Fruit fly (Drosophila melanogaster) whole organism, embryonic: ENCODE measurements around the gene eIF3d1.
A peak's percentile ranks its signal among the peaks of the same experiment; 100 is the strongest.

Experiments used
- Ada2b ChIP-seq: fragments of 200-800 bp; sonication (Bioruptor generic); IDR thresholded peaks from 2 replicates; pipeline ENCODE4 v1.3.6; 2022; ENCODE audit warnings: missing biosample characterization, missing genetic modification characterization
- Aef1 ChIP-seq: fragments of 200-800 bp; sonication (Bioruptor generic); IDR thresholded peaks from 3 replicates; pipeline ENCODE4 v1.3.6; 2022; ENCODE audit warnings: missing biosample characterization, missing genetic modification characterization
- Atf6 ChIP-seq: fragments of 200-800 bp; sonication (Bioruptor generic); IDR thresholded peaks from 2 replicates; pipeline ENCODE4 v1.3.6; 2022; ENCODE audit warnings: missing biosample characterization, missing genetic modification characterization
- CG10267 ChIP-seq: fragments of 200-800 bp; sonication (Bioruptor generic); optimal IDR thresholded peaks from 2 replicates; lab custom pipeline; 2018; ENCODE audit warnings: missing biosample characterization, mild to moderate bottlenecking, missing genetic modification characterization, moderate library complexity
- CG10543 ChIP-seq: fragments of 200-800 bp; sonication (Bioruptor generic); optimal IDR thresholded peaks from 3 replicates; lab custom pipeline; 2017; ENCODE audit warnings: missing biosample characterization, mild to moderate bottlenecking, missing genetic modification characterization, moderate library complexity
- CG11695 ChIP-seq: fragments of 200-800 bp; sonication (Bioruptor generic); IDR thresholded peaks from 3 replicates; pipeline ENCODE4 v1.3.6; 2022; ENCODE audit warnings: missing biosample characterization, missing genetic modification characterization
- CG15479 ChIP-seq: fragments of 200-800 bp; sonication (Bioruptor generic); optimal IDR thresholded peaks from 3 replicates; lab custom pipeline; 2019; ENCODE audit warnings: missing biosample characterization, mild to moderate bottlenecking, missing genetic modification characterization, moderate library complexity
- CG15514 ChIP-seq: fragments of 200-800 bp; sonication (Bioruptor generic); optimal IDR thresholded peaks from 3 replicates; lab custom pipeline; 2017; ENCODE audit warnings: missing biosample characterization, missing genetic modification characterization, mild to moderate bottlenecking, moderate library complexity, missing genetic modification reagents
- CG30403 ChIP-seq: fragments of 200-800 bp; sonication (Bioruptor generic); optimal IDR thresholded peaks from 3 replicates; lab custom pipeline; 2016; ENCODE audit warnings: missing biosample characterization, missing genetic modification characterization
- CG34376 ChIP-seq: fragments of 200-800 bp; sonication (Bioruptor generic); optimal IDR thresholded peaks from 2 replicates; lab custom pipeline; 2018; ENCODE audit warnings: missing biosample characterization, mild to moderate bottlenecking, missing genetic modification characterization
- CG5245 ChIP-seq: fragments of 200-800 bp; sonication (Bioruptor generic); optimal IDR thresholded peaks from 3 replicates; lab custom pipeline; 2016; ENCODE audit warnings: missing biosample characterization, missing genetic modification characterization
- CG6654 ChIP-seq: fragments of 200-800 bp; sonication (Bioruptor generic); optimal IDR thresholded peaks from 2 replicates; lab custom pipeline; 2017; ENCODE audit warnings: missing biosample characterization, mild to moderate bottlenecking, missing genetic modification characterization
- CG6813 ChIP-seq: fragments of 200-800 bp; sonication (Bioruptor generic); optimal IDR thresholded peaks from 2 replicates; lab custom pipeline; 2017; ENCODE audit warnings: missing biosample characterization, missing genetic modification characterization, mild to moderate bottlenecking, moderate library complexity, missing genetic modification reagents
- CG8290 ChIP-seq, 3 experiments: fragments of 200-800 bp; sonication (Bioruptor generic); optimal IDR thresholded peaks; 2 replicates each; lab custom pipeline; 2016 to 2019; ENCODE audit warnings: missing biosample characterization in 3 of 3, missing genetic modification characterization in 3 of 3, mild to moderate bottlenecking in 2 of 3, moderate library complexity in 1 of 3
- CG8388 ChIP-seq: fragments of 200-800 bp; sonication (Bioruptor generic); optimal IDR thresholded peaks from 2 replicates; lab custom pipeline; 2019; ENCODE audit warnings: missing biosample characterization, mild to moderate bottlenecking, missing genetic modification characterization, moderate library complexity
- CG9609 ChIP-seq: fragments of 200-800 bp; sonication (Bioruptor generic); optimal IDR thresholded peaks from 3 replicates; lab custom pipeline; 2016; ENCODE audit warnings: missing biosample characterization, missing genetic modification characterization
- GATAe ChIP-seq: fragments of 200-800 bp; sonication (Bioruptor generic); conservative IDR thresholded peaks from 2 replicates; pipeline ENCODE4 v1.3.6; 2022; ENCODE audit warnings: missing biosample characterization, missing genetic modification characterization
- H15 ChIP-seq: fragments of 200-800 bp; sonication (Bioruptor generic); IDR thresholded peaks from 3 replicates; pipeline ENCODE4 v1.3.6; 2022; ENCODE audit warnings: missing biosample characterization, missing genetic modification characterization
- Hey ChIP-seq: fragments of 200-800 bp; sonication (Bioruptor generic); optimal IDR thresholded peaks from 3 replicates; lab custom pipeline; 2018; ENCODE audit warnings: missing biosample characterization, mild to moderate bottlenecking, missing genetic modification characterization
- HmgZ ChIP-seq: fragments of 200-800 bp; sonication (Bioruptor generic); optimal IDR thresholded peaks from 2 replicates; lab custom pipeline; 2018; ENCODE audit warnings: missing biosample characterization, mild to moderate bottlenecking, missing genetic modification characterization
- Hmr ChIP-seq: fragments of 200-800 bp; sonication (Bioruptor generic); optimal IDR thresholded peaks from 3 replicates; lab custom pipeline; 2017; ENCODE audit warnings: mild to moderate bottlenecking, missing biosample characterization, missing genetic modification reagents, missing genetic modification characterization
- Med ChIP-seq: fragments of 200-800 bp; sonication (Bioruptor generic); peaks from one replicate; lab custom pipeline; 2016; ENCODE audit warnings: missing biosample characterization, missing genetic modification characterization, mild to moderate bottlenecking, inconsistent platforms, moderate library complexity
- Six4 ChIP-seq: fragments of 200-800 bp; sonication (Bioruptor generic); optimal IDR thresholded peaks from 2 replicates; lab custom pipeline; 2016; ENCODE audit warnings: missing biosample characterization, missing genetic modification characterization
- Vsx1 ChIP-seq: fragments of 200-800 bp; sonication (Bioruptor generic); optimal IDR thresholded peaks from 2 replicates; lab custom pipeline; 2017; ENCODE audit warnings: missing biosample characterization, mild to moderate bottlenecking, missing genetic modification characterization, missing genetic modification reagents
- caup ChIP-seq: fragments of 200-800 bp; sonication (Bioruptor generic); optimal IDR thresholded peaks from 3 replicates; lab custom pipeline; 2017; ENCODE audit warnings: missing biosample characterization, mild to moderate bottlenecking, missing genetic modification characterization, moderate library complexity; ENCODE audit not compliant: severe bottlenecking
- chinmo ChIP-seq: fragments of 200-800 bp; sonication (Bioruptor generic); IDR thresholded peaks from 4 replicates; pipeline ENCODE4 v1.3.6; 2022; ENCODE audit warnings: missing biosample characterization, missing genetic modification characterization; ENCODE audit not compliant: partially characterized antibody
- cwo ChIP-seq: fragments of 200-800 bp; sonication (Bioruptor generic); optimal IDR thresholded peaks from 3 replicates; lab custom pipeline; 2017; ENCODE audit warnings: missing biosample characterization, missing genetic modification characterization, mild to moderate bottlenecking, moderate library complexity, missing genetic modification reagents
- da ChIP-seq: fragments of 200-800 bp; sonication (Bioruptor generic); optimal IDR thresholded peaks from 2 replicates; lab custom pipeline; 2016; ENCODE audit warnings: missing biosample characterization, missing genetic modification characterization
- esg ChIP-seq: fragments of 200-800 bp; sonication (Bioruptor generic); conservative IDR thresholded peaks from 2 replicates; pipeline ENCODE4 v1.3.6; 2022; ENCODE audit warnings: missing biosample characterization, missing genetic modification characterization
- exex ChIP-seq: fragments of 200-800 bp; sonication (Bioruptor generic); optimal IDR thresholded peaks from 4 replicates; lab custom pipeline; 2018; ENCODE audit warnings: missing biosample characterization, mild to moderate bottlenecking, missing genetic modification characterization, moderate library complexity
- fru ChIP-seq: fragments of >200 bp; optimal IDR thresholded peaks from 2 replicates; lab custom pipeline; 2017
- grn ChIP-seq: fragments of 200-800 bp; sonication (Bioruptor generic); optimal IDR thresholded peaks from 3 replicates; lab custom pipeline; 2017; ENCODE audit warnings: missing biosample characterization, missing genetic modification characterization
- gro ChIP-seq: fragments of 200-800 bp; sonication (Bioruptor generic); optimal IDR thresholded peaks from 2 replicates; lab custom pipeline; 2016; ENCODE audit warnings: missing biosample characterization, missing genetic modification characterization
- inv ChIP-seq: fragments of 200-800 bp; sonication (Bioruptor generic); IDR thresholded peaks from 2 replicates; pipeline ENCODE4 v1.3.6; 2022; ENCODE audit warnings: missing biosample characterization, missing genetic modification characterization; ENCODE audit not compliant: partially characterized antibody
- lab ChIP-seq: fragments of 200-800 bp; sonication (Bioruptor generic); optimal IDR thresholded peaks from 3 replicates; lab custom pipeline; 2017; ENCODE audit warnings: missing biosample characterization, missing genetic modification characterization, mild to moderate bottlenecking, moderate library complexity, missing genetic modification reagents
- maf-S ChIP-seq: fragments of 200-800 bp; sonication (Bioruptor generic); optimal IDR thresholded peaks from 2 replicates; lab custom pipeline; 2016; ENCODE audit warnings: missing biosample characterization, missing genetic modification characterization
- mirr ChIP-seq: fragments of 200-800 bp; sonication (Bioruptor generic); optimal IDR thresholded peaks from 3 replicates; lab custom pipeline; 2018; ENCODE audit warnings: missing biosample characterization, mild to moderate bottlenecking, missing genetic modification characterization
- nmo ChIP-seq: fragments of 200-800 bp; sonication (Bioruptor generic); optimal IDR thresholded peaks from 2 replicates; lab custom pipeline; 2018; ENCODE audit warnings: missing biosample characterization, mild to moderate bottlenecking, missing genetic modification characterization, moderate library complexity
- nom ChIP-seq: fragments of 200-800 bp; sonication (Bioruptor generic); optimal IDR thresholded peaks from 2 replicates; lab custom pipeline; 2017; ENCODE audit warnings: missing biosample characterization, missing genetic modification characterization, mild to moderate bottlenecking, moderate library complexity, missing genetic modification reagents
- rib ChIP-seq: fragments of 200-800 bp; sonication (Bioruptor generic); IDR thresholded peaks from 2 replicates; pipeline ENCODE4 v1.3.6; 2022; ENCODE audit warnings: missing biosample characterization, missing genetic modification characterization
- row ChIP-seq: fragments of 200-800 bp; sonication (Bioruptor generic); IDR thresholded peaks from 3 replicates; pipeline ENCODE4 v1.3.6; 2022; ENCODE audit warnings: missing biosample characterization, missing genetic modification characterization
- sc ChIP-seq, 3 experiments: fragments of >200 bp in 2 of 3; fragments of 200-800 bp in 1 of 3; sonication (Bioruptor generic) in 1 of 3; optimal IDR thresholded peaks; 2 replicates in 2 of 3; 3 replicates in 1 of 3; lab custom pipeline; 2017; ENCODE audit warnings: mild to moderate bottlenecking in 1 of 3, missing biosample characterization in 1 of 3, missing genetic modification characterization in 1 of 3, missing genetic modification reagents in 1 of 3
- sd ChIP-seq: fragments of 200-800 bp; sonication (Bioruptor generic); optimal IDR thresholded peaks from 3 replicates; lab custom pipeline; 2018; ENCODE audit warnings: missing biosample characterization, mild to moderate bottlenecking, missing genetic modification characterization, moderate library complexity
- slp2 ChIP-seq: fragments of 200-800 bp; sonication (Bioruptor generic); optimal IDR thresholded peaks from 2 replicates; lab custom pipeline; 2016; ENCODE audit warnings: missing biosample characterization, missing genetic modification characterization
- sug ChIP-seq: fragments of 200-800 bp; optimal IDR thresholded peaks from 2 replicates; lab custom pipeline; 2019; ENCODE audit warnings: missing biosample characterization, mild to moderate bottlenecking, missing genetic modification characterization, moderate library complexity
- trem ChIP-seq: fragments of 200-800 bp; optimal IDR thresholded peaks from 3 replicates; lab custom pipeline; 2019; ENCODE audit warnings: missing biosample characterization, mild to moderate bottlenecking, missing genetic modification characterization, moderate library complexity
- vvl ChIP-seq: fragments of 200-800 bp; sonication (Bioruptor generic); IDR thresholded peaks from 2 replicates; pipeline ENCODE4 v1.3.6; 2022; ENCODE audit warnings: missing biosample characterization, missing genetic modification characterization
- zen2 ChIP-seq: fragments of 200-800 bp; sonication (Bioruptor generic); IDR thresholded peaks from 3 replicates; pipeline ENCODE4 v1.3.6; 2022; ENCODE audit warnings: missing biosample characterization, missing genetic modification characterization; ENCODE audit not compliant: partially characterized antibody

eIF3d1 gene

DNA sequence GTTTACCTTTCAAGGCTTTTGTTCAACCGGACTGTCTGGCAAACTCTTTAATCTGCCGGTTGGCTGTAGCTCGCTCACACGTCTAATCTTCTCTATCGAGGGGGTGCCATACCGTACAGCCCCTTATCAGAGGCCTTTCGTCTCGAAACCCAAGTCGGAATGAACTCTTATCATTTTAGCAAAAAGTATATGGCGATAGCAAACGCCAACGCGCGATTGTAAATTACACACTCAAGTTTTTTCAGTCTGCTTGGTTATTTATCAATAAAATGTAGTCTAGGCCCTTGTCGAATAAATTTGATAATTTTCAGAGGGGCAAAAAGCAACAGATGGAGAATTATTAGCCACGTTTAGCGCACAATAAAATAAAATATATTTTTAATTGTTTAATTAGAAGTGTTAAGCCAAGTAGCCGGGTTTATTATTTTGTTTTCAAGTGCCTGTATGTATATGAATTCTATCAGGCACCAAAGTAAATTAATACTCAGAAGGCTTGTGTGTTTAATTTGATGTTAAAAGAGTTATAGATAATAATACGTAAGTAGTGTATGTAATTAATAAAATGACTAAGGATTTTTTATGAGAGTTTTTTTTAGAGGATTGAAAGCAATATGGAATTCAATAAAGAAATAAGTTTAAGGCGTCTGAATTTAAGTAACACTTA lies 45.1 kb downstream of the eIF3d1 start:
- peak; percentile 73 for TF ChIP-seq grn
- TF ChIP-seq row (GFP tag; lab: Robert Waterston, UW) = 0 out of 3 replicates have a peak, but pooled peaks have one; percentile 16
- no peak for TF ChIP-seq maf-S (GFP tag; lab: Kevin White, UChicago)
- peak; percentile 30 for TF ChIP-seq Vsx1 (GFP tag; lab: Kevin White, UChicago)
- no peak for TF ChIP-seq nmo
- TF ChIP-seq CG34376 (GFP tag; lab: Kevin White, UChicago) = peak; percentile 85
- TF ChIP-seq Hmr (GFP tag; lab: Kevin White, UChicago) = peak; percentile 23
- peak; percentile 43 for TF ChIP-seq CG10543 (GFP tag; lab: Kevin White, UChicago)
- no peak for TF ChIP-seq Aef1
- TF ChIP-seq sug (tag; lab: Kevin White, UChicago) = peak; percentile 97
- peak; percentile 39 for TF ChIP-seq lab
- peak; percentile 86 for TF ChIP-seq mirr
- TF ChIP-seq CG8290 (GFP tag; optimal IDR thresholded peaks at IDR 0.05; lab: Kevin White, UChicago) = no peak
- TF ChIP-seq CG8290 (tag; optimal IDR thresholded peaks at IDR 0.05; lab: Kevin White, UChicago) = peak in 1 of 2 experiments; percentile 8
- peak; percentile 39 for TF ChIP-seq cwo
- TF ChIP-seq Atf6 (GFP tag; lab: Robert Waterston, UW) = 0 out of 2 replicates have a peak, but pooled peaks have one; percentile 31
- peak; percentile 2 for TF ChIP-seq HmgZ (tag; lab: Kevin White, UChicago)
- TF ChIP-seq CG15514 (GFP tag; lab: Kevin White, UChicago) = peak; percentile 2
- TF ChIP-seq Hey (tag; lab: Kevin White, UChicago) = peak; percentile 94
- TF ChIP-seq vvl = no peak
- TF ChIP-seq Med (GFP tag; lab: Kevin White, UChicago) = peak; percentile 28
- TF ChIP-seq trem (tag; lab: Kevin White, UChicago) = no peak
- peak; percentile 70; the same call in 1 of the 2 replicates for TF ChIP-seq rib (GFP tag; lab: Robert Waterston, UW)
- 0 out of 4 replicates have a peak, but pooled peaks have one; percentile 16 for TF ChIP-seq chinmo
- peak; percentile 74 for TF ChIP-seq sd (tag; lab: Kevin White, UChicago)
- TF ChIP-seq gro (GFP tag; lab: Kevin White, UChicago) = peak; percentile 29
- TF ChIP-seq GATAe (GFP tag; lab: Robert Waterston, UW) = peak; percentile 87
- peak; percentile 8 for TF ChIP-seq CG6813 (GFP tag; lab: Kevin White, UChicago)
- peak; percentile 28 for TF ChIP-seq CG15479 (GFP tag; lab: Kevin White, UChicago)
- no peak for TF ChIP-seq CG10267 (tag; lab: Kevin White, UChicago)
- TF ChIP-seq exex = peak; percentile 99

DNA sequence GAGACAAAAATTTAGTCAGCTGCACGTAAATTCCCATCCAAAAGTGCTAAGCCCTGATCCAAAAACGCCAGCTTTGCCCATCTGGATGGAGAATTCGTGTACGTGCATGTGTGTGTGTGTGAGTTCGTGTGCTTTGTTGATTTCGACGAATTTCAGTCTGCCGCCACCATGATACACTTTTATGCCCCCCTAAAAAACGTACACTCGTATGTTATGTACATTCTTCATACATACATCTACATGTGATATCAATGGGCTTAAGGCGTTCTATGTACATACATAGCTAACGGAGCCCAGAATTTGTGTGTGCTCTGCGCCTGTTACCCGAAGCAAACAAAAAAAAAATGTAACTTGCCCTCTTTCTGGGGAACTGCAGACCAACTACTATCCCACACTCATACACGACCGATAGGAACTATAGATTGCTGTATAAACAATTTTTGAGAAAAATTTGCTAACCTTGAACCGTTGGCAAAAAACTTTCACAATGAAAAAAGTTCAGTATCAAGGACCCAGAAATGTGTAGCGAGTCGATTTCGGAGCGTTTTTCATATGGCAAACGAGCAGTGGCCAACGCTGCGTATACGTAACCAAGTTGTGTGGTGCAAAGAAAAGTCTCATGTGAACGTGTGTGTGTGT lies 46.0 kb downstream of the eIF3d1 start:
- TF ChIP-seq esg (GFP tag; lab: Robert Waterston, UW) (no peak), nom (GFP tag; lab: Kevin White, UChicago) (no peak), fru (lab: Kevin White, UChicago) (no peak), CG8388 (GFP tag; lab: Kevin White, UChicago) (no peak), H15 (GFP tag; lab: Robert Waterston, UW) (no peak), CG9609 (GFP tag; lab: Kevin White, UChicago) (no peak), da (GFP tag; lab: Kevin White, UChicago) (no peak), zen2 (GFP tag; lab: Robert Waterston, UW) (no peak), CG30403 (GFP tag; lab: Kevin White, UChicago) (no peak), CG5245 (GFP tag; lab: Kevin White, UChicago) (no peak), inv (GFP tag; lab: Robert Waterston, UW) (no peak), CG11695 (no peak), slp2 (GFP tag; lab: Kevin White, UChicago) (no peak), Six4 (GFP tag; lab: Kevin White, UChicago) (no peak), Ada2b (GFP tag; lab: Robert Waterston, UW) (no peak), sc (optimal IDR thresholded peaks at IDR 0.05; lab: Kevin White, UChicago) (no peak), sc (GFP tag; optimal IDR thresholded peaks at IDR 0.05; lab: Kevin White, UChicago) (peak; percentile 1), CG6654 (no peak), caup (no peak)
